Fruit fly (Drosophila melanogaster) whole organism, adult: ENCODE data around the gene Lcp65Ad.

Source experiments
- CG12768 ChIP-seq: fragments of 200-800 bp; sonication (Bioruptor generic); optimal IDR thresholded peaks from 2 replicates; lab custom pipeline; 2017; ENCODE audit warnings: missing biosample characterization, missing genetic modification characterization, mild to moderate bottlenecking, moderate library complexity, missing genetic modification reagents
- CG1620 ChIP-seq: fragments of 200-800 bp; sonication (Bioruptor generic); optimal IDR thresholded peaks from 2 replicates; lab custom pipeline; 2016; ENCODE audit warnings: missing biosample characterization, missing genetic modification characterization
- CG33017 ChIP-seq: fragments of 200-800 bp; sonication (Bioruptor generic); optimal IDR thresholded peaks from 2 replicates; lab custom pipeline; 2018; ENCODE audit warnings: missing biosample characterization, mild to moderate bottlenecking, missing genetic modification characterization, moderate library complexity
- CG5204 ChIP-seq: fragments of 200-800 bp; sonication (Bioruptor generic); optimal IDR thresholded peaks from 2 replicates; lab custom pipeline; 2016; ENCODE audit warnings: missing biosample characterization, missing genetic modification characterization
- CG7101 ChIP-seq: fragments of 200-800 bp; sonication (Bioruptor generic); optimal IDR thresholded peaks from 2 replicates; lab custom pipeline; 2018; ENCODE audit warnings: missing biosample characterization, mild to moderate bottlenecking, missing genetic modification characterization, moderate library complexity
- Clk ChIP-seq: fragments of 200-800 bp; sonication (Bioruptor generic); optimal IDR thresholded peaks from 2 replicates; lab custom pipeline; 2017; ENCODE audit warnings: missing biosample characterization, missing genetic modification characterization
- bab1 ChIP-seq: fragments of 200-800 bp; sonication (Bioruptor generic); optimal IDR thresholded peaks from 3 replicates; lab custom pipeline; 2019; ENCODE audit warnings: missing biosample characterization, mild to moderate bottlenecking, missing genetic modification characterization, moderate library complexity
- cic ChIP-seq: fragments of 200-800 bp; sonication (Bioruptor generic); optimal IDR thresholded peaks from 2 replicates; lab custom pipeline; 2017; ENCODE audit warnings: missing biosample characterization, mild to moderate bottlenecking, missing genetic modification characterization, moderate library complexity
- cnc ChIP-seq, 2 experiments: fragments of >200 bp; optimal IDR thresholded peaks; 2 replicates each; lab custom pipeline; 2017
- pad ChIP-seq: fragments of 200-800 bp; sonication (Bioruptor generic); optimal IDR thresholded peaks from 3 replicates; lab custom pipeline; 2017; ENCODE audit warnings: missing biosample characterization, missing genetic modification characterization, mild to moderate bottlenecking, moderate library complexity, missing genetic modification reagents

dm6 chr3L:6141538-6141937, 1.7 kb upstream of the Lcp65Ad start:
- TF ChIP-seq CG12768 (GFP tag; lab: Kevin White, UChicago) (no peak), pad (GFP tag; lab: Kevin White, UChicago) (no peak), CG7101 (tag; lab: Kevin White, UChicago) (no peak), CG1620 (GFP tag; lab: Kevin White, UChicago) (no peak), cic (GFP tag; lab: Kevin White, UChicago) (no peak), CG33017 (tag; lab: Kevin White, UChicago) (no peak), Clk (GFP tag; lab: Kevin White, UChicago) (no peak), bab1 (GFP tag; lab: Kevin White, UChicago) (no peak), cnc (optimal IDR thresholded peaks at IDR 0.05; lab: Kevin White, UChicago) (no peak), CG5204 (GFP tag; lab: Kevin White, UChicago) (no peak)
